Fruit fly (Drosophila melanogaster) whole organism, embryonic: ENCODE results near the gene CG6878.
A peak's percentile ranks its signal among the peaks of the same experiment; 100 is the strongest.

ENCODE experiments used
- BEAF-32 ChIP-seq: fragments of 200-800 bp; sonication (Bioruptor generic); optimal IDR thresholded peaks from 3 replicates; lab custom pipeline; 2017; ENCODE audit warnings: missing biosample characterization, missing genetic modification characterization, mild to moderate bottlenecking, moderate library complexity, missing genetic modification reagents
- BtbVII ChIP-seq: fragments of 200-800 bp; sonication (Bioruptor generic); optimal IDR thresholded peaks from 3 replicates; lab custom pipeline; 2017; ENCODE audit warnings: missing biosample characterization, mild to moderate bottlenecking, missing genetic modification characterization
- CG10147 ChIP-seq: fragments of 200-800 bp; sonication (Bioruptor generic); optimal IDR thresholded peaks from 2 replicates; lab custom pipeline; 2019; ENCODE audit warnings: missing biosample characterization, mild to moderate bottlenecking, missing genetic modification characterization, moderate library complexity
- CG10267 ChIP-seq: fragments of 200-800 bp; sonication (Bioruptor generic); optimal IDR thresholded peaks from 2 replicates; lab custom pipeline; 2018; ENCODE audit warnings: missing biosample characterization, mild to moderate bottlenecking, missing genetic modification characterization, moderate library complexity
- CG11560 ChIP-seq: fragments of 200-800 bp; sonication (Bioruptor generic); IDR thresholded peaks from 3 replicates; pipeline ENCODE4 v1.3.6; 2022; ENCODE audit warnings: missing biosample characterization, missing genetic modification characterization
- CG12659 ChIP-seq: fragments of 200-800 bp; sonication (Bioruptor generic); optimal IDR thresholded peaks from 3 replicates; lab custom pipeline; 2017; ENCODE audit warnings: mild to moderate bottlenecking, missing biosample characterization, missing genetic modification reagents, missing genetic modification characterization
- CG17361 ChIP-seq: fragments of 200-800 bp; sonication (Bioruptor generic); IDR thresholded peaks from 3 replicates; pipeline ENCODE4 v1.3.6; 2022; ENCODE audit warnings: missing biosample characterization, missing genetic modification characterization
- CG2116 ChIP-seq: fragments of 200-800 bp; sonication (Bioruptor generic); optimal IDR thresholded peaks from 3 replicates; lab custom pipeline; 2018; ENCODE audit warnings: missing biosample characterization, mild to moderate bottlenecking, missing genetic modification characterization
- CG3995 ChIP-seq: fragments of 200-800 bp; sonication (Bioruptor generic); optimal IDR thresholded peaks from 3 replicates; lab custom pipeline; 2016; ENCODE audit warnings: missing biosample characterization, missing genetic modification characterization
- CG4360 ChIP-seq: fragments of 200-800 bp; sonication (Bioruptor generic); IDR thresholded peaks from 2 replicates; pipeline ENCODE4 v1.3.6; 2022; ENCODE audit warnings: missing biosample characterization, missing genetic modification characterization
- CG4404 ChIP-seq: fragments of 200-800 bp; sonication (Bioruptor generic); IDR thresholded peaks from 2 replicates; pipeline ENCODE4 v1.3.6; 2022; ENCODE audit warnings: missing biosample characterization, missing genetic modification characterization
- CG4617 ChIP-seq: fragments of 200-800 bp; sonication (Bioruptor generic); optimal IDR thresholded peaks from 3 replicates; lab custom pipeline; 2016; ENCODE audit warnings: missing biosample characterization, missing genetic modification characterization, borderline replicate concordance
- CG6254 ChIP-seq: fragments of 200-800 bp; sonication (Bioruptor generic); optimal IDR thresholded peaks from 3 replicates; lab custom pipeline; 2017; ENCODE audit warnings: mild to moderate bottlenecking, missing biosample characterization, missing genetic modification reagents, missing genetic modification characterization
- CG9797 ChIP-seq: fragments of 200-800 bp; sonication (Bioruptor generic); optimal IDR thresholded peaks from 3 replicates; lab custom pipeline; 2018; ENCODE audit warnings: missing biosample characterization, mild to moderate bottlenecking, missing genetic modification characterization
- CHES-1-like ChIP-seq: fragments of 200-800 bp; sonication (Bioruptor generic); optimal IDR thresholded peaks from 2 replicates; lab custom pipeline; 2016; ENCODE audit warnings: missing biosample characterization, missing genetic modification characterization
- CTCF ChIP-seq: fragments of 200-800 bp; sonication (Bioruptor generic); optimal IDR thresholded peaks from 2 replicates; lab custom pipeline; 2017; ENCODE audit warnings: missing biosample characterization, mild to moderate bottlenecking, missing genetic modification characterization, moderate library complexity
- CoRest ChIP-seq: fragments of 200-800 bp; sonication (Bioruptor generic); optimal IDR thresholded peaks from 3 replicates; lab custom pipeline; 2018; ENCODE audit warnings: missing biosample characterization, mild to moderate bottlenecking, missing genetic modification characterization, moderate library complexity
- Dp ChIP-seq: fragments of 200-800 bp; sonication (Bioruptor generic); optimal IDR thresholded peaks from 2 replicates; lab custom pipeline; 2018; ENCODE audit warnings: missing biosample characterization, mild to moderate bottlenecking, missing genetic modification characterization, moderate library complexity
- Ets65A ChIP-seq: fragments of 200-800 bp; sonication (Bioruptor generic); peaks from one replicate; lab custom pipeline; 2016; ENCODE audit warnings: missing biosample characterization, missing genetic modification characterization
- Ets97D ChIP-seq: fragments of 200-800 bp; sonication (Bioruptor generic); optimal IDR thresholded peaks from 3 replicates; lab custom pipeline; 2016; ENCODE audit warnings: missing biosample characterization, missing genetic modification characterization
- Hr78 ChIP-seq, 2 experiments: fragments of 200-800 bp in 1 of 2; fragments of >200 bp in 1 of 2; sonication (Bioruptor generic) in 1 of 2; optimal IDR thresholded peaks; 2 replicates each; lab custom pipeline; 2017 to 2019; ENCODE audit warnings: missing biosample characterization in 2 of 2, missing genetic modification characterization in 2 of 2, mild to moderate bottlenecking in 1 of 2, moderate library complexity in 1 of 2
- Lhr ChIP-seq: fragments of 200-800 bp; sonication (Bioruptor generic); optimal IDR thresholded peaks from 3 replicates; lab custom pipeline; 2017; ENCODE audit warnings: mild to moderate bottlenecking, missing biosample characterization, missing genetic modification reagents, missing genetic modification characterization
- Med ChIP-seq: fragments of 200-800 bp; sonication (Bioruptor generic); peaks from one replicate; lab custom pipeline; 2016; ENCODE audit warnings: missing biosample characterization, missing genetic modification characterization, mild to moderate bottlenecking, inconsistent platforms, moderate library complexity
- Meics ChIP-seq: fragments of 200-800 bp; sonication (Bioruptor generic); optimal IDR thresholded peaks from 2 replicates; lab custom pipeline; 2017; ENCODE audit warnings: missing biosample characterization, mild to moderate bottlenecking, missing genetic modification characterization
- Nf-YA ChIP-seq: fragments of 200-800 bp; sonication (Bioruptor generic); IDR thresholded peaks from 2 replicates; pipeline ENCODE4 v1.3.6; 2022; ENCODE audit warnings: missing biosample characterization, missing genetic modification characterization
- Opbp ChIP-seq: fragments of 200-800 bp; sonication (Bioruptor generic); IDR thresholded peaks from 3 replicates; pipeline ENCODE4 v1.3.6; 2022; ENCODE audit warnings: missing biosample characterization, missing genetic modification characterization; ENCODE audit not compliant: partially characterized antibody
- PHDP ChIP-seq: fragments of 200-800 bp; sonication (Bioruptor generic); optimal IDR thresholded peaks from 3 replicates; lab custom pipeline; 2018; ENCODE audit warnings: missing biosample characterization, mild to moderate bottlenecking, missing genetic modification characterization, moderate library complexity
- Rfx ChIP-seq: fragments of 200-800 bp; sonication (Bioruptor generic); IDR thresholded peaks from 2 replicates; pipeline ENCODE4 v1.3.6; 2022; ENCODE audit warnings: missing biosample characterization, missing genetic modification characterization
- Sox100B ChIP-seq: fragments of 200-800 bp; sonication (Bioruptor generic); optimal IDR thresholded peaks from 3 replicates; lab custom pipeline; 2018; ENCODE audit warnings: missing biosample characterization, mild to moderate bottlenecking, missing genetic modification characterization
- al ChIP-seq: fragments of 200-800 bp; sonication (Bioruptor generic); IDR thresholded peaks from 2 replicates; pipeline ENCODE4 v1.3.6; 2022; ENCODE audit warnings: missing biosample characterization, missing genetic modification characterization
- bcd ChIP-seq: fragments of 200-800 bp; sonication (Bioruptor generic); optimal IDR thresholded peaks from 2 replicates; lab custom pipeline; 2017; ENCODE audit warnings: missing biosample characterization, mild to moderate bottlenecking, missing genetic modification characterization
- chinmo ChIP-seq: fragments of 200-800 bp; sonication (Bioruptor generic); IDR thresholded peaks from 4 replicates; pipeline ENCODE4 v1.3.6; 2022; ENCODE audit warnings: missing biosample characterization, missing genetic modification characterization; ENCODE audit not compliant: partially characterized antibody
- crol ChIP-seq: fragments of 200-800 bp; sonication (Bioruptor generic); IDR thresholded peaks from 2 replicates; pipeline ENCODE4 v1.3.6; 2022; ENCODE audit warnings: missing biosample characterization, missing genetic modification characterization
- crp ChIP-seq, 2 experiments: fragments of 200-800 bp; sonication (Bioruptor generic); optimal IDR thresholded peaks; 2 replicates in 1 of 2; 3 replicates in 1 of 2; lab custom pipeline; 2017; ENCODE audit warnings: missing biosample characterization in 2 of 2, missing genetic modification characterization in 2 of 2, mild to moderate bottlenecking in 1 of 2, moderate library complexity in 1 of 2
- dm ChIP-seq: fragments of 200-800 bp; sonication (Bioruptor generic); optimal IDR thresholded peaks from 3 replicates; lab custom pipeline; 2016; ENCODE audit warnings: missing biosample characterization, missing genetic modification characterization
- dpn ChIP-seq, 2 experiments: fragments of 200-800 bp; sonication (Bioruptor generic); optimal IDR thresholded peaks; 3 replicates each; lab custom pipeline; 2016; ENCODE audit warnings: missing biosample characterization in 2 of 2, missing genetic modification characterization in 2 of 2
- hb ChIP-seq: fragments of 200-800 bp; sonication (Bioruptor generic); IDR thresholded peaks from 3 replicates; pipeline ENCODE4 v1.3.6; 2022; ENCODE audit warnings: missing biosample characterization, missing genetic modification characterization; ENCODE audit not compliant: partially characterized antibody
- lbe ChIP-seq: fragments of 200-800 bp; sonication (Bioruptor generic); optimal IDR thresholded peaks from 2 replicates; lab custom pipeline; 2016; ENCODE audit warnings: missing biosample characterization, mild to moderate bottlenecking, missing genetic modification characterization
- pfk ChIP-seq: fragments of 200-800 bp; sonication (Bioruptor generic); optimal IDR thresholded peaks from 2 replicates; lab custom pipeline; 2018; ENCODE audit warnings: missing biosample characterization, mild to moderate bottlenecking, missing genetic modification characterization, moderate library complexity
- sens ChIP-seq: fragments of 200-800 bp; sonication (Bioruptor generic); peaks from one replicate; lab custom pipeline; 2016; ENCODE audit warnings: missing biosample characterization, missing genetic modification characterization
- seq ChIP-seq: fragments of 200-800 bp; sonication (Bioruptor generic); IDR thresholded peaks from 2 replicates; pipeline ENCODE4 v1.3.6; 2022; ENCODE audit warnings: missing biosample characterization, missing genetic modification characterization
- sna ChIP-seq: fragments of 200-800 bp; sonication (Bioruptor generic); IDR thresholded peaks from 2 replicates; pipeline ENCODE4 v1.3.6; 2022; ENCODE audit warnings: missing biosample characterization, missing genetic modification characterization; ENCODE audit not compliant: partially characterized antibody
- stwl ChIP-seq: fragments of 200-800 bp; sonication (Bioruptor generic); optimal IDR thresholded peaks from 3 replicates; lab custom pipeline; 2018; ENCODE audit warnings: missing biosample characterization, mild to moderate bottlenecking, missing genetic modification characterization, moderate library complexity
- sug ChIP-seq: fragments of 200-800 bp; optimal IDR thresholded peaks from 2 replicates; lab custom pipeline; 2019; ENCODE audit warnings: missing biosample characterization, mild to moderate bottlenecking, missing genetic modification characterization, moderate library complexity
- tio ChIP-seq: fragments of 200-800 bp; sonication (Bioruptor generic); optimal IDR thresholded peaks from 2 replicates; lab custom pipeline; 2017; ENCODE audit warnings: missing biosample characterization, missing genetic modification characterization, inconsistent platforms
- trem ChIP-seq: fragments of 200-800 bp; optimal IDR thresholded peaks from 3 replicates; lab custom pipeline; 2019; ENCODE audit warnings: missing biosample characterization, mild to moderate bottlenecking, missing genetic modification characterization, moderate library complexity
- tup ChIP-seq: fragments of 200-800 bp; sonication (Bioruptor generic); optimal IDR thresholded peaks from 2 replicates; lab custom pipeline; 2016; ENCODE audit warnings: missing biosample characterization, mild to moderate bottlenecking, missing genetic modification characterization, moderate library complexity

CG6878 gene

DNA sequence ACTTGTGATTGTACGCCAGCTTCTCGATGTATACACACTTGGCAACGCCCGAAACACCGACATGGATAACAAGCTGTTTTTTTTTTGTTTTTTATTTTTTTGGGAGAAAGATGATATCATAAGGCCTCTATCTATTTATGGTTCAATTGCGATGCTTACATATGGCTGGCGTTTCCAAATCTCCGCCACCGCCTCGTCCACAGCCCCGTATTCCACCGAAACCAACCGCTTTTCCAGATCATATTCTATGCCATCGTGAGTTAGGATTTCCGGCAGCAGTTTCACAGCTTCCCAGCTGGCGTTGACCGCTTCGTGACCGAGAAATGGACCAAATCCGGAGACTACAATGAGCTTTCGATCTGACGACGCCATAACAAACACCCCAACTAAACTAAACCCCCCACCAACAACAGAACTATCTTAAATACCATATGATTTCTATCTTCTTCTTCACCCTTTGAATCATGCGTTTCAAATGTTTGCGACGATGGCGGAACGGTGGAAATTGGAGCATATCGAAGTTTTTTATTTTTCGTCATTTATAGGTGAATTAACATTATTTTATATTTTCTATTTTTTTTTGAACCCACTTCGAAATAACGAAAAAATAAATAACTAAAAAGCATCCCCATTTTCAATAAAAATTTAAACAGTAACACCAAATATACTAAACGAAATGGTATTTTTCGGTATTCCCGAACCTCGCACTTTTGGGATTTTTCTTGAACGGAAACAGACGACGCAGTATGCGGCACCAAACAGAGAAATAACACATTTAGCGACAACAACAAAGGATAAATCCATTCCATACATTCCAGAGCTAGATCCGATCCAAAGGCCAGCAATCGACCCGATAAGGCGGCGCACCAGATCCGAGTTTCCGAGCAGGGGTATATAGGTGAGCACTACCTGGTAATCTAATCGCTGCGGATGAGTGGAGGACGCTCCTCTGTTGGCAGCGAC is 17.7 kb upstream of the CG6878 start, which contains the start of the genes CG32147 and Pex3 (continued):
- TF ChIP-seq CG4404 (no peak), CG6254 (GFP tag; lab: Kevin White, UChicago) (peak; percentile 12), CG3995 (GFP tag; lab: Kevin White, UChicago) (peak; percentile 6), Med (GFP tag; lab: Kevin White, UChicago) (peak; percentile 80), pfk (peak; percentile 96), CHES-1-like (GFP tag; lab: Kevin White, UChicago) (peak; percentile 19), bcd (GFP tag; lab: Kevin White, UChicago) (no peak), Sox100B (peak; percentile 2), BtbVII (GFP tag; lab: Kevin White, UChicago) (peak; percentile 20), dm (GFP tag; lab: Kevin White, UChicago) (peak; percentile 37), PHDP (tag; lab: Kevin White, UChicago) (peak; percentile 17), Dp (GFP tag; lab: Kevin White, UChicago) (peak; percentile 53), CG10267 (tag; lab: Kevin White, UChicago) (peak; percentile 59), CoRest (tag; lab: Kevin White, UChicago) (peak; percentile 40), CG10147 (GFP tag; lab: Kevin White, UChicago) (peak; percentile 42), al (GFP tag; lab: Robert Waterston, UW) (no peak), crol (GFP tag; lab: Robert Waterston, UW) (peak; percentile 50; the same call in 1 of the 2 replicates), CG17361 (peak; percentile 47; the same call in 1 of the 3 replicates), tio (no peak), chinmo (GFP tag; lab: Robert Waterston, UW) (0 out of 4 replicates have a peak, but pooled peaks have one; percentile 26), Rfx (GFP tag; lab: Robert Waterston, UW) (peak; percentile 7; the same call in 1 of the 2 replicates), sens (peak; percentile 69), hb (GFP tag; lab: Robert Waterston, UW) (0 out of 3 replicates have a peak, but pooled peaks have one; percentile 12), CG4617 (peak; percentile 49), CG11560 (tag; lab: Robert Waterston, UW) (no peak), CG4360 (GFP tag; lab: Robert Waterston, UW) (peak; percentile 77), Ets97D (GFP tag; lab: Kevin White, UChicago) (peak; percentile 58), crp (GFP tag; optimal IDR thresholded peaks at IDR 0.05; lab: Kevin White, UChicago) (peak; percentile 43 to 89), Nf-YA (GFP tag; lab: Robert Waterston, UW) (no peak), sug (tag; lab: Kevin White, UChicago) (peak; percentile 92), CTCF (peak; percentile 68), Ets65A (no peak), seq (GFP tag; lab: Robert Waterston, UW) (no peak), dpn (GFP tag; optimal IDR thresholded peaks at IDR 0.05; lab: Kevin White, UChicago) (peak in 1 of 2 experiments; percentile 18), CG12659 (GFP tag; lab: Kevin White, UChicago) (peak; percentile 81), Lhr (GFP tag; lab: Kevin White, UChicago) (peak; percentile 56), Meics (GFP tag; lab: Kevin White, UChicago) (peak; percentile 25), tup (GFP tag; lab: Kevin White, UChicago) (no peak), BEAF-32 (peak; percentile 55), lbe (peak; percentile 61), stwl (tag; lab: Kevin White, UChicago) (peak; percentile 72), trem (peak; percentile 66), CG9797 (peak; percentile 88), CG2116 (GFP tag; lab: Kevin White, UChicago) (peak; percentile 58), Hr78 (GFP tag; optimal IDR thresholded peaks at IDR 0.05; lab: Kevin White, UChicago) (peak in 1 of 2 experiments; percentile 37), Opbp (GFP tag; lab: Robert Waterston, UW) (0 out of 3 replicates have a peak, but pooled peaks have one; percentile 14), sna (GFP tag; lab: Robert Waterston, UW) (peak; percentile 26; the same call in 1 of the 2 replicates)
